Worm (Caenorhabditis elegans) whole organism, midembryonic: ENCODE data around the gene F36D4.1.

ENCODE experiments used
- T22C8.4 ChIP-seq: fragments of 200-800 bp; sonication (Bioruptor generic); IDR thresholded peaks from 2 replicates; pipeline ENCODE4 v1.3.6; 2022; ENCODE audit warnings: missing genetic modification characterization, missing compliant biosample characterization
- cog-1 ChIP-seq: sonication (generic microtip); optimal IDR thresholded peaks from 2 replicates; lab custom pipeline; 2016; ENCODE audit warnings: missing genetic modification characterization, missing compliant biosample characterization
- flt-1 ChIP-seq: fragments of 200-800 bp; sonication (Bioruptor generic); IDR thresholded peaks from 2 replicates; pipeline ENCODE4 v1.3.6; 2022; ENCODE audit warnings: missing genetic modification characterization, missing compliant biosample characterization
- klf-2 ChIP-seq: fragments of 200-800 bp; sonication (Bioruptor generic); conservative IDR thresholded peaks from 2 replicates; pipeline ENCODE4 v1.3.6; 2022; ENCODE audit warnings: missing genetic modification reagents, missing genetic modification characterization, missing compliant biosample characterization
- med-1 ChIP-seq: sonication (generic microtip); optimal IDR thresholded peaks from 2 replicates; lab custom pipeline; 2017; ENCODE audit warnings: missing genetic modification characterization, mild to moderate bottlenecking, missing compliant biosample characterization, antibody characterized with exemption, missing genetic modification reagents; ENCODE audit not compliant: insufficient read depth
- ref-1 ChIP-seq: fragments of 200-800 bp; sonication (Bioruptor generic); conservative IDR thresholded peaks from 2 replicates; pipeline ENCODE4 v1.3.6; 2022; ENCODE audit warnings: missing genetic modification reagents, missing genetic modification characterization, missing compliant biosample characterization
- tab-1 ChIP-seq: fragments of 200-800 bp; sonication (Bioruptor generic); IDR thresholded peaks from 2 replicates; pipeline ENCODE4 v1.3.6; 2022; ENCODE audit warnings: missing genetic modification characterization, missing compliant biosample characterization
- ztf-23 ChIP-seq: fragments of 200-800 bp; sonication (Bioruptor generic); IDR thresholded peaks from 2 replicates; pipeline ENCODE4 v1.3.6; 2022; ENCODE audit warnings: missing genetic modification reagents, missing genetic modification characterization, missing compliant biosample characterization
- ztf-29 ChIP-seq: fragments of 200-800 bp; sonication (Bioruptor generic); IDR thresholded peaks from 2 replicates; pipeline ENCODE4 v1.3.6; 2022; ENCODE audit warnings: missing genetic modification reagents, missing genetic modification characterization, missing compliant biosample characterization

F36D4.1 gene

DNA sequence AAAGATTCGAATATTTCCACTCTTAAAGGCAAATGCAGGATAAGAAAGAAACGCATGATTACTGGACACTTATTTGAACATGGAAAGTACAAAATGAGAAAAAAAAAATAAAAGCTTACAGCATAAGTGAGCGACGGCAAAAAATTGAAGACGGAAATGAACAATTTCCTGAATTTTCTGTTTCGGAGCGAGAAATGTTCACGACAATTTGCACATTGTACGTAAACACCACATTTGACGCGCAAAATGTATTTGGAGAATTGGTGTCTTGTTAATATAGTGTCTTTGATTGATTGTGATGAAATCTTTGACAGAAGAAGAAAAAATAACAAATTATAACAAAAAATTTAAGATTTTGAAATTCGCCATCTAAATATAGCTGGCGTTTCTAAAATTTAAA, 8.9 kb downstream of the F36D4.1 start, which contains the start of gene F36D4.5:
TSS of gene F36D4.5 (minus strand) at position 225 of the 400 bp plus-strand sequence.
- TF ChIP-seq flt-1 (GFP tag; lab: Robert Waterston, UW) (no peak), tab-1 (GFP tag; lab: Robert Waterston, UW) (no peak), cog-1 (tag; lab: Kevin White, UChicago) (no peak), med-1 (no peak), klf-2 (no peak), T22C8.4 (GFP tag; lab: Robert Waterston, UW) (no peak), ref-1 (GFP tag; lab: Robert Waterston, UW) (no peak), ztf-23 (GFP tag; lab: Robert Waterston, UW) (no peak), ztf-29 (GFP tag; lab: Robert Waterston, UW) (no peak)

DNA sequence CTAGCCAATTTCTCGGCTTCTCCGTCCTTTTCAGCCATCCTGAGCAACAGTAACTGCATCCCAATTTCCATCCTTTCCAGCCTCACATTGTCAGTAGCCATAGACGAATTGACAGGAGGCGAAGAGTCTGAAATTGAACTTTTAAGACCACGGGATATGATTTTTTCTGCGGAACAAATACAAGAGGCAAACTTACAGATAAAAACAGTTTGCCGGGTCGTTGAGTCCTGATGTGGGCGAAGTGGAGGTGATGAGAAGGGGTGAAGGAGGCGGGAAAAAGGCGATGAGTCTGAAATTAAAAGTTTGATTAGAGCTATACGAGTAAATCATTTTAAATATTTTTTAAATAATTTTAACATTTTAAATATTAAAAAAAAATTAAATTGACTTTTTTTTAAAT, 10.4 kb downstream of the F36D4.1 start, which contains the start of gene F36D4.6:
TSS of gene F36D4.6 (minus strand) at position 101 of the 400 bp plus-strand sequence.
- TF ChIP-seq med-1, result no peak
- no peak for TF ChIP-seq ref-1 (GFP tag; lab: Robert Waterston, UW)
- no peak for TF ChIP-seq T22C8.4 (GFP tag; lab: Robert Waterston, UW)
- TF ChIP-seq flt-1 (GFP tag; lab: Robert Waterston, UW), result no peak
- no peak for TF ChIP-seq ztf-29 (GFP tag; lab: Robert Waterston, UW)
- no peak for TF ChIP-seq tab-1 (GFP tag; lab: Robert Waterston, UW)
- TF ChIP-seq cog-1 (tag; lab: Kevin White, UChicago), result no peak
- no peak for TF ChIP-seq klf-2
- no peak for TF ChIP-seq ztf-23 (GFP tag; lab: Robert Waterston, UW)

DNA sequence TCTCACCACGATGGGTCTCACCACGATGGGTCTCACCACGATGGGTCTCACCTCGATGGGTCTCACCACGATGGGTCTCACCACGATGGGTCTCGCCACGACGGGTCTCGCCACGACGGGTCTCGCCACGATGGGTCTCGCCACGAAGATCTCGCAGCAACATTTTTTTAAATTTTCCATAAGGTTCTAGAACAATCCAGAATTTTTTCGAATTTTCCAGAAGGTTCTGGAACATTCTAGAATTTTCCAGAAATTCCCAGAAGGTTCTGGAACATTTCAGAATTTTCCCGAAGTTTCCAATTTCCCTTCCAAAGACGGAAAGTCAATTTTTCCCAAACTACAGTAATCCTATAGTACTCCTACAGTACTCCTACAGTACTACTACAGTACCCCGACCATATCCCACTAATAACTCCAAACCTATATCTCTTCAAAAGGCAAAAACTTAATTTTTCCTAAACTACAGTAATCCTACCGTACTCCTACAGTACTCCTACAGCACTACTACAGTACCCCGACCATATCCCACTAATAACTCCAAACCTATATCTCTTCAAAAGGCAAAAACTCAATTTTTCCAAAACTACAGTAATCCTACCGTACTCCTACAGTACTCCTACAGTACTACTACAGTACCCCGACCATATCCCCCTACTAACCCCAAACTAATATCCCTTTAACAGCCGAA, 22.7 kb downstream of the F36D4.1 start, which contains the start of gene Y54B9A.1:
TSS of gene Y54B9A.1 (minus strand) at position 235 of the 688 bp plus-strand sequence.
- TF ChIP-seq ztf-23 (GFP tag; lab: Robert Waterston, UW) (peak; percentile 52; the same call in 1 of the 2 replicates), flt-1 (GFP tag; lab: Robert Waterston, UW) (peak; percentile 55; the same call in 1 of the 2 replicates)

DNA sequence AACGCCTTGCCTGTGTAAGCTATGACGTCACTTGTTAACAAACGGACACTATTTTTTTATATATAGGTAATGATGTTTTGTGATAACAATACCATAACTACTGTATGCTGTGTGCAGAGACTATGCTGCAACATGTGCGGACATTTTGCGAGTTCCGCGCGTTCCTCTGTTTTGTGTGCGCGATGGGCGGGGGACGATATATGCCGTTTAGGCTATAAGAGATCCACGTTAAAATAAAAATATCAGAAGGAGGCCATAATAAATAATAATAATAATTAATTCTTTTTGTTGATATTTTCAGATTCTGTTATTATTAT, 23.2 kb downstream of the F36D4.1 start:
- no peak for TF ChIP-seq tab-1 (GFP tag; lab: Robert Waterston, UW)
- no peak for TF ChIP-seq ztf-23 (GFP tag; lab: Robert Waterston, UW)
- no peak for TF ChIP-seq med-1
- TF ChIP-seq flt-1 (GFP tag; lab: Robert Waterston, UW), result no peak
- TF ChIP-seq klf-2, result no peak
- no peak for TF ChIP-seq T22C8.4 (GFP tag; lab: Robert Waterston, UW)
- TF ChIP-seq ztf-29 (GFP tag; lab: Robert Waterston, UW), result no peak
- no peak for TF ChIP-seq ref-1 (GFP tag; lab: Robert Waterston, UW)

DNA sequence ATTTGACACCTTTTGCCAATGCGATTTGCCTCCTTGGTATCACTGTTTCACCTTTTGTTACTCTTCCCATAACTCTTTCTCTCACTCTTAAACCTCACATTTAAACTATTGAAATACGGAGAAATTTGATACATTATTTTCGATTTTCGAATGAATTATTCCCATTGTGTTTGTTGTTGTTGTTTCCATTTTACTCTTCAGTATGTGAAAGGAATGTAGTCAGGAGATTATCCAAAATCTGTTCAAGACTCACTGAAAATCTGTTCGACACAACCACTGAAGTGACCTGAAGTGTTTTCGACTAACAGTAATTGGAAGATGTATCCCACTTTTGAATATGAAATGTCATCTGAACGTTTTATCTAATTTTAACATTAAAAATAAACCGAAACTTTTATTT, 24.3 kb downstream of the F36D4.1 start:
- TF ChIP-seq med-1, result no peak
- TF ChIP-seq klf-2, result no peak
- no peak for TF ChIP-seq ztf-29 (GFP tag; lab: Robert Waterston, UW)
- no peak for TF ChIP-seq ztf-23 (GFP tag; lab: Robert Waterston, UW)
- TF ChIP-seq tab-1 (GFP tag; lab: Robert Waterston, UW), result no peak
- no peak for TF ChIP-seq T22C8.4 (GFP tag; lab: Robert Waterston, UW)
- no peak for TF ChIP-seq cog-1 (tag; lab: Kevin White, UChicago)
- TF ChIP-seq ref-1 (GFP tag; lab: Robert Waterston, UW), result no peak
- TF ChIP-seq flt-1 (GFP tag; lab: Robert Waterston, UW), result no peak

DNA sequence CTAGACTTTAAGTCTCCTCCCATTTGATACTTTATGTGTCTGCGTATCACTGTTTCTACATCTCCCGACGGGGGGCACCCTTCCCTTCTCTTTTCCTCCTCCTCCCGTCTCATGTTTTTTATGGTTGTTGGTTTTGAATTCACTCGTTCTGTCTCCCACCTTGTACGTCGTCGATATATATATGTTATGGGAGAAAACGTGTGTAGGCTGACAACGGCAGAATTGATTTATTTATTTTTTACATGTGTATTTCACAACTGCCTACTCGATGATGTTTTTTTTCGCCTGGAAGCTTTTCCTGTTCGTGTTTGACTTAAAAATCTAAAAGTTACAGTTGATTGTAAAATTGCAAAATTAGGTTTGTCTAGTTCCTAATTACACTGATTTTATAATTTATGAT, 25.7 kb downstream of the F36D4.1 start:
- TF ChIP-seq T22C8.4 (GFP tag; lab: Robert Waterston, UW) (no peak), klf-2 (no peak), ztf-29 (GFP tag; lab: Robert Waterston, UW) (no peak), med-1 (no peak), tab-1 (GFP tag; lab: Robert Waterston, UW) (no peak), ref-1 (GFP tag; lab: Robert Waterston, UW) (no peak), flt-1 (GFP tag; lab: Robert Waterston, UW) (no peak), ztf-23 (GFP tag; lab: Robert Waterston, UW) (no peak), cog-1 (tag; lab: Kevin White, UChicago) (no peak)

DNA sequence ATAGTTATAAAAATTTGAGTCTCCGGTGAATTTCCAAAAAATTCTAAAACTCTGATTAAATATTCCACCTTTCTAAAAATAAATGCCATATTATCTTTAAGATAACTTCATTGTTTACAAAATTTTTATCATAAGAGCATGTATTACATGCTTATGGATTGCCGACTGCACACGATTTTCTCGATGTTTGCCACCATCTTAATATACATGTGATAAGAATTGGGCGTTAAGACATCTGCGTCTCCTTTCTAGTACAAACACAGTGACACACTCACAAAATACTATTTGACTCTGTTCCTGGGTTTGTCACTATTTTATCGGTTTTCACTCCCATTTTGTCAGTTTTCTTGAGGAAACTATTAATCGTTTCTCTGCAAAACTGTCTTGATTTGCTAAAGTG, 26.4 kb downstream of the F36D4.1 start:
- TF ChIP-seq klf-2, result no peak
- TF ChIP-seq T22C8.4 (GFP tag; lab: Robert Waterston, UW), result no peak
- no peak for TF ChIP-seq tab-1 (GFP tag; lab: Robert Waterston, UW)
- no peak for TF ChIP-seq cog-1 (tag; lab: Kevin White, UChicago)
- TF ChIP-seq ztf-29 (GFP tag; lab: Robert Waterston, UW), result no peak
- no peak for TF ChIP-seq flt-1 (GFP tag; lab: Robert Waterston, UW)
- TF ChIP-seq ztf-23 (GFP tag; lab: Robert Waterston, UW), result no peak
- no peak for TF ChIP-seq med-1
- TF ChIP-seq ref-1 (GFP tag; lab: Robert Waterston, UW), result no peak

DNA sequence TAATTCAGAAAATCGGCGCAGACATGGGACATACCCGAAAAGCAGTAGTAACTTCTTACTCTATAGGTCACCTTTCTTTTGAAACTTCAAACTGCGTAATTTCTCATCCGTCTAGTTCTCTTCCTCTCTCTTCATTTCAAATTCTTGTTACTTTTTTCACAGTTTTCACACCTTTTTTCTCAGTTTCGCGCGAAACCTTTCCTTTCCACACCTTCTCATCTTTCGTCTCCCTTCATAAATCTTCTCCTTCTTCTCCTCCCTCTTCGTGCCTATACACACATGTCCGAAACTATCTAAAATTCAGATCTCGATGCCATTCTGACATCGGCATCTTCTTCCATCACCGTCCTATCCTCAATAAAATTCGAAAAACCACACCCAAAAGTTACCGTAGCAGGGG, 27.0 kb downstream of the F36D4.1 start, which contains the start of gene wdr-62:
TSS of gene wdr-62 (plus strand) at position 301 of the 400 bp plus-strand sequence.
- TF ChIP-seq flt-1 (GFP tag; lab: Robert Waterston, UW), result no peak
- no peak for TF ChIP-seq med-1
- no peak for TF ChIP-seq ref-1 (GFP tag; lab: Robert Waterston, UW)
- no peak for TF ChIP-seq T22C8.4 (GFP tag; lab: Robert Waterston, UW)
- TF ChIP-seq klf-2, result no peak
- TF ChIP-seq ztf-29 (GFP tag; lab: Robert Waterston, UW), result no peak
- TF ChIP-seq tab-1 (GFP tag; lab: Robert Waterston, UW), result no peak
- no peak for TF ChIP-seq ztf-23 (GFP tag; lab: Robert Waterston, UW)
- TF ChIP-seq cog-1 (tag; lab: Kevin White, UChicago), result no peak

DNA sequence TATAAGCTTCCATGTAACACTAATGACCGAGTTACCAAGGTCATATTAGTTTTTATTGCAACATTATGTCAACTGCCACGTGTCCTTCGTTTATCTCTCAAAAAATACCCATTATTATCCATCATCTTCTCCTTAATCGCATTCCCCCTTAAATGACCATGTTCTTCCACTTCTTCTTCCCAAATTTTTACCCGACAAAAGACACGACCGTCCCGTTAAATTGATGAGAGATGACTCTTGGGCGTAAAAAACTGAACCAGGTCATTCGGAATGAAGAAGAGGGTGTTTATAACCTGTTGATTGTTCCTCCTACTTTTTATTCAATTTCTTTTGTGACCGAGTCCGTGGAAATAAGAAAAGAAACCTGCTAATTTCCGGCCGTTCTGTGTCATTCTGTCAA, 27.9 kb downstream of the F36D4.1 start:
- TF ChIP-seq ztf-23 (GFP tag; lab: Robert Waterston, UW), result no peak
- TF ChIP-seq ztf-29 (GFP tag; lab: Robert Waterston, UW), result no peak
- TF ChIP-seq klf-2, result no peak
- no peak for TF ChIP-seq med-1
- no peak for TF ChIP-seq T22C8.4 (GFP tag; lab: Robert Waterston, UW)
- TF ChIP-seq cog-1 (tag; lab: Kevin White, UChicago), result no peak
- no peak for TF ChIP-seq flt-1 (GFP tag; lab: Robert Waterston, UW)
- TF ChIP-seq ref-1 (GFP tag; lab: Robert Waterston, UW), result no peak
- no peak for TF ChIP-seq tab-1 (GFP tag; lab: Robert Waterston, UW)
